Fruit fly (Drosophila melanogaster) whole organism, embryonic: ENCODE data around the gene CG3702.

ENCODE experiments used
- ATbp ChIP-seq: fragments of 200-800 bp; sonication (Bioruptor generic); optimal IDR thresholded peaks from 2 replicates; lab custom pipeline; 2017; ENCODE audit warnings: missing biosample characterization, mild to moderate bottlenecking, missing genetic modification characterization, missing genetic modification reagents
- B-H2 ChIP-seq: fragments of 200-800 bp; sonication (Bioruptor generic); optimal IDR thresholded peaks from 2 replicates; lab custom pipeline; 2018; ENCODE audit warnings: missing biosample characterization, mild to moderate bottlenecking, missing genetic modification characterization
- Blimp-1 ChIP-seq: fragments of 200-800 bp; sonication (Bioruptor generic); optimal IDR thresholded peaks from 3 replicates; lab custom pipeline; 2018; ENCODE audit warnings: missing biosample characterization, missing genetic modification characterization, mild to moderate bottlenecking, moderate library complexity, missing genetic modification reagents
- CG11085 ChIP-seq: fragments of 200-800 bp; sonication (Bioruptor generic); IDR thresholded peaks from 2 replicates; pipeline ENCODE4 v1.3.6; 2022; ENCODE audit warnings: missing biosample characterization, missing genetic modification characterization
- CG11504 ChIP-seq: fragments of 200-800 bp; sonication (Bioruptor generic); optimal IDR thresholded peaks from 3 replicates; lab custom pipeline; 2019; ENCODE audit warnings: missing biosample characterization, mild to moderate bottlenecking, missing genetic modification characterization, moderate library complexity
- CG11560 ChIP-seq: fragments of 200-800 bp; sonication (Bioruptor generic); IDR thresholded peaks from 3 replicates; pipeline ENCODE4 v1.3.6; 2022; ENCODE audit warnings: missing biosample characterization, missing genetic modification characterization
- CG11723 ChIP-seq: fragments of 200-800 bp; sonication (Bioruptor generic); optimal IDR thresholded peaks from 2 replicates; lab custom pipeline; 2017; ENCODE audit warnings: missing biosample characterization, mild to moderate bottlenecking, missing genetic modification characterization
- CG12071 ChIP-seq: fragments of 200-800 bp; sonication (Bioruptor generic); optimal IDR thresholded peaks from 3 replicates; lab custom pipeline; 2018; ENCODE audit warnings: missing biosample characterization, mild to moderate bottlenecking, missing genetic modification characterization
- CG12236 ChIP-seq: fragments of 200-800 bp; sonication (Bioruptor generic); optimal IDR thresholded peaks from 2 replicates; lab custom pipeline; 2016; ENCODE audit warnings: missing biosample characterization, missing genetic modification characterization
- CG12299 ChIP-seq: fragments of 200-800 bp; sonication (Bioruptor generic); optimal IDR thresholded peaks from 2 replicates; lab custom pipeline; 2018; ENCODE audit warnings: missing biosample characterization, mild to moderate bottlenecking, missing genetic modification characterization
- CG13775 ChIP-seq: fragments of 200-800 bp; sonication (Bioruptor generic); optimal IDR thresholded peaks from 3 replicates; lab custom pipeline; 2017; ENCODE audit warnings: missing biosample characterization, mild to moderate bottlenecking, missing genetic modification characterization
- CG14710 ChIP-seq: fragments of 200-800 bp; sonication (Bioruptor generic); optimal IDR thresholded peaks from 3 replicates; lab custom pipeline; 2019; ENCODE audit warnings: missing biosample characterization, mild to moderate bottlenecking, missing genetic modification characterization, moderate library complexity
- CG16815 ChIP-seq: fragments of 200-800 bp; sonication (Bioruptor generic); optimal IDR thresholded peaks from 3 replicates; lab custom pipeline; 2017; ENCODE audit warnings: missing biosample characterization, mild to moderate bottlenecking, missing genetic modification characterization
- CG18599 ChIP-seq: fragments of 200-800 bp; sonication (Bioruptor generic); optimal IDR thresholded peaks from 3 replicates; lab custom pipeline; 2017; ENCODE audit warnings: missing biosample characterization, missing genetic modification characterization, mild to moderate bottlenecking, moderate library complexity, missing genetic modification reagents
- CG2120 ChIP-seq: fragments of 200-800 bp; sonication (Bioruptor generic); optimal IDR thresholded peaks from 3 replicates; lab custom pipeline; 2016; ENCODE audit warnings: missing biosample characterization, missing genetic modification characterization
- CG2202 ChIP-seq: fragments of 200-800 bp; sonication (Bioruptor generic); optimal IDR thresholded peaks from 2 replicates; lab custom pipeline; 2018; ENCODE audit warnings: missing biosample characterization, mild to moderate bottlenecking, missing genetic modification characterization
- CG2678 ChIP-seq: fragments of 200-800 bp; sonication (Bioruptor generic); optimal IDR thresholded peaks from 3 replicates; lab custom pipeline; 2019; ENCODE audit warnings: missing biosample characterization, mild to moderate bottlenecking, missing genetic modification characterization, moderate library complexity
- CG31365 ChIP-seq: fragments of 200-800 bp; sonication (Bioruptor generic); optimal IDR thresholded peaks from 2 replicates; lab custom pipeline; 2018; ENCODE audit warnings: missing biosample characterization, mild to moderate bottlenecking, missing genetic modification characterization
- CG32532 ChIP-seq: fragments of 200-800 bp; sonication (Bioruptor generic); IDR thresholded peaks from 2 replicates; pipeline ENCODE4 v1.3.6; 2022; ENCODE audit warnings: missing biosample characterization, missing genetic modification characterization
- CG32767 ChIP-seq: fragments of 200-800 bp; sonication (Bioruptor generic); IDR thresholded peaks from 2 replicates; pipeline ENCODE4 v1.3.6; 2022; ENCODE audit warnings: missing biosample characterization, missing genetic modification characterization
- CG34224 ChIP-seq: fragments of 200-800 bp; sonication (Bioruptor generic); IDR thresholded peaks from 3 replicates; pipeline ENCODE4 v1.3.6; 2022; ENCODE audit warnings: missing biosample characterization, missing genetic modification characterization; ENCODE audit not compliant: partially characterized antibody
- CG4360 ChIP-seq: fragments of 200-800 bp; sonication (Bioruptor generic); IDR thresholded peaks from 2 replicates; pipeline ENCODE4 v1.3.6; 2022; ENCODE audit warnings: missing biosample characterization, missing genetic modification characterization
- CG9437 ChIP-seq: fragments of 200-800 bp; sonication (Bioruptor generic); optimal IDR thresholded peaks from 2 replicates; lab custom pipeline; 2018; ENCODE audit warnings: missing biosample characterization, mild to moderate bottlenecking, missing genetic modification characterization
- Camta ChIP-seq: fragments of 200-800 bp; sonication (Bioruptor generic); optimal IDR thresholded peaks from 2 replicates; lab custom pipeline; 2016; ENCODE audit warnings: missing biosample characterization, missing genetic modification characterization
- Dp ChIP-seq: fragments of 200-800 bp; sonication (Bioruptor generic); optimal IDR thresholded peaks from 2 replicates; lab custom pipeline; 2018; ENCODE audit warnings: missing biosample characterization, mild to moderate bottlenecking, missing genetic modification characterization, moderate library complexity
- Neu2 ChIP-seq: fragments of 200-800 bp; sonication (Bioruptor generic); optimal IDR thresholded peaks from 3 replicates; lab custom pipeline; 2016; ENCODE audit warnings: missing biosample characterization, missing genetic modification characterization, borderline replicate concordance
- Pdp1 ChIP-seq, 2 experiments: fragments of 200-800 bp; sonication (Bioruptor generic); optimal IDR thresholded peaks; 3 replicates each; lab custom pipeline; 2016; ENCODE audit warnings: missing biosample characterization in 2 of 2, missing genetic modification characterization in 2 of 2, mild to moderate bottlenecking in 1 of 2, moderate library complexity in 1 of 2
- Ssrp ChIP-seq: fragments of 200-800 bp; sonication (Bioruptor generic); optimal IDR thresholded peaks from 2 replicates; lab custom pipeline; 2018; ENCODE audit warnings: missing biosample characterization, mild to moderate bottlenecking, missing genetic modification characterization, moderate library complexity
- al ChIP-seq: fragments of 200-800 bp; sonication (Bioruptor generic); IDR thresholded peaks from 2 replicates; pipeline ENCODE4 v1.3.6; 2022; ENCODE audit warnings: missing biosample characterization, missing genetic modification characterization
- amos ChIP-seq: fragments of 200-800 bp; sonication (Bioruptor generic); IDR thresholded peaks from 2 replicates; pipeline ENCODE4 v1.3.6; 2022; ENCODE audit warnings: missing biosample characterization, missing genetic modification characterization; ENCODE audit not compliant: partially characterized antibody
- ase ChIP-seq: fragments of 200-800 bp; sonication (Bioruptor generic); IDR thresholded peaks from 3 replicates; pipeline ENCODE4 v1.3.6; 2022; ENCODE audit warnings: missing biosample characterization, missing genetic modification characterization
- bcd ChIP-seq: fragments of 200-800 bp; sonication (Bioruptor generic); optimal IDR thresholded peaks from 2 replicates; lab custom pipeline; 2017; ENCODE audit warnings: missing biosample characterization, mild to moderate bottlenecking, missing genetic modification characterization
- cad ChIP-seq: fragments of >200 bp; optimal IDR thresholded peaks from 2 replicates; lab custom pipeline; 2017; ENCODE audit warnings: missing biosample characterization, missing genetic modification characterization
- cg ChIP-seq: fragments of 200-800 bp; sonication (Bioruptor generic); optimal IDR thresholded peaks from 3 replicates; lab custom pipeline; 2019; ENCODE audit warnings: missing biosample characterization, mild to moderate bottlenecking, missing genetic modification characterization, moderate library complexity
- chinmo ChIP-seq: fragments of 200-800 bp; sonication (Bioruptor generic); IDR thresholded peaks from 4 replicates; pipeline ENCODE4 v1.3.6; 2022; ENCODE audit warnings: missing biosample characterization, missing genetic modification characterization; ENCODE audit not compliant: partially characterized antibody
- ci ChIP-seq: fragments of 200-800 bp; sonication (Bioruptor generic); IDR thresholded peaks from 3 replicates; pipeline ENCODE4 v1.3.6; 2022; ENCODE audit warnings: missing biosample characterization, missing genetic modification characterization
- danr ChIP-seq: fragments of 200-800 bp; sonication (Bioruptor generic); IDR thresholded peaks from 2 replicates; pipeline ENCODE4 v1.3.6; 2022; ENCODE audit warnings: missing biosample characterization, missing genetic modification characterization
- dmrt99B ChIP-seq: fragments of 200-800 bp; sonication (Bioruptor generic); optimal IDR thresholded peaks from 2 replicates; lab custom pipeline; 2018; ENCODE audit warnings: missing biosample characterization, mild to moderate bottlenecking, missing genetic modification characterization, moderate library complexity
- gcm2 ChIP-seq: fragments of 200-800 bp; sonication (Bioruptor generic); optimal IDR thresholded peaks from 2 replicates; lab custom pipeline; 2016; ENCODE audit warnings: missing biosample characterization, missing genetic modification characterization
- gem ChIP-seq: fragments of 200-800 bp; sonication (Bioruptor generic); optimal IDR thresholded peaks from 2 replicates; lab custom pipeline; 2019; ENCODE audit warnings: missing biosample characterization, mild to moderate bottlenecking, missing genetic modification characterization, moderate library complexity
- grau ChIP-seq: fragments of 200-800 bp; optimal IDR thresholded peaks from 3 replicates; lab custom pipeline; 2019; ENCODE audit warnings: missing biosample characterization, mild to moderate bottlenecking, missing genetic modification characterization, moderate library complexity
- insv ChIP-seq, 2 experiments: fragments of 200-800 bp; sonication (Bioruptor generic); optimal IDR thresholded peaks; 3 replicates each; lab custom pipeline; 2016 to 2018; ENCODE audit warnings: missing biosample characterization in 2 of 2, missing genetic modification characterization in 2 of 2
- mld ChIP-seq: fragments of 200-800 bp; sonication (Bioruptor generic); IDR thresholded peaks from 3 replicates; pipeline ENCODE4 v1.3.6; 2022; ENCODE audit warnings: missing biosample characterization, missing genetic modification characterization; ENCODE audit not compliant: partially characterized antibody
- otp ChIP-seq: fragments of 200-800 bp; sonication (Bioruptor generic); IDR thresholded peaks from 3 replicates; pipeline ENCODE4, ENCODE4 v1.3.6; 2022; ENCODE audit warnings: missing biosample characterization, missing genetic modification characterization
- p53 ChIP-seq: fragments of 200-800 bp; sonication (Bioruptor generic); optimal IDR thresholded peaks from 2 replicates; lab custom pipeline; 2016; ENCODE audit warnings: missing biosample characterization, missing genetic modification characterization
- pfk ChIP-seq: fragments of 200-800 bp; sonication (Bioruptor generic); optimal IDR thresholded peaks from 2 replicates; lab custom pipeline; 2018; ENCODE audit warnings: missing biosample characterization, mild to moderate bottlenecking, missing genetic modification characterization, moderate library complexity
- pita ChIP-seq: fragments of 200-800 bp; sonication (Bioruptor generic); optimal IDR thresholded peaks from 2 replicates; lab custom pipeline; 2017; ENCODE audit warnings: missing biosample characterization, mild to moderate bottlenecking, missing genetic modification characterization
- sug ChIP-seq: fragments of 200-800 bp; optimal IDR thresholded peaks from 2 replicates; lab custom pipeline; 2019; ENCODE audit warnings: missing biosample characterization, mild to moderate bottlenecking, missing genetic modification characterization, moderate library complexity
- tin ChIP-seq: fragments of 200-800 bp; sonication (Bioruptor generic); optimal IDR thresholded peaks from 3 replicates; lab custom pipeline; 2016; ENCODE audit warnings: missing biosample characterization, missing genetic modification characterization
- trem ChIP-seq: fragments of 200-800 bp; optimal IDR thresholded peaks from 3 replicates; lab custom pipeline; 2019; ENCODE audit warnings: missing biosample characterization, mild to moderate bottlenecking, missing genetic modification characterization, moderate library complexity
- tx ChIP-seq: fragments of 200-800 bp; sonication (Bioruptor generic); optimal IDR thresholded peaks from 2 replicates; lab custom pipeline; 2016; ENCODE audit warnings: missing biosample characterization, missing genetic modification characterization

Gene CG3702

dm6 chr2L:4230562-4230961, 3.7 kb upstream of the CG3702 start (continued):
- TF ChIP-seq chinmo (GFP tag; lab: Robert Waterston, UW): no peak
- peak; percentile 8 for TF ChIP-seq dmrt99B (tag; lab: Kevin White, UChicago)
- no peak for TF ChIP-seq bcd (GFP tag; lab: Kevin White, UChicago)
- TF ChIP-seq CG2120: peak; percentile 21
- no peak for TF ChIP-seq mld (GFP tag; lab: Robert Waterston, UW)
- TF ChIP-seq ase (GFP tag; lab: Robert Waterston, UW): no peak
- no peak for TF ChIP-seq gcm2 (GFP tag; lab: Kevin White, UChicago)
- TF ChIP-seq CG4360 (GFP tag; lab: Robert Waterston, UW): no peak
- no peak for TF ChIP-seq insv (GFP tag; optimal IDR thresholded peaks at IDR 0.05; lab: Kevin White, UChicago)
- no peak for TF ChIP-seq CG16815 (GFP tag; lab: Kevin White, UChicago)
- TF ChIP-seq CG12299 (tag; lab: Kevin White, UChicago): no peak
- no peak for TF ChIP-seq CG9437 (GFP tag; lab: Kevin White, UChicago)
- peak; percentile 20 for TF ChIP-seq CG11504 (tag; lab: Kevin White, UChicago)
- no peak for TF ChIP-seq tin
- no peak for TF ChIP-seq Ssrp (tag; lab: Kevin White, UChicago)
- no peak for TF ChIP-seq CG11085
- no peak for TF ChIP-seq CG11723 (GFP tag; lab: Kevin White, UChicago)
- no peak for TF ChIP-seq otp (GFP tag; lab: Robert Waterston, UW)
- TF ChIP-seq CG13775 (GFP tag; lab: Kevin White, UChicago): no peak
- TF ChIP-seq Camta (GFP tag; lab: Kevin White, UChicago): no peak
- TF ChIP-seq CG11560 (tag; lab: Robert Waterston, UW): no peak
- no peak for TF ChIP-seq ci (GFP tag; lab: Robert Waterston, UW)
- peak; percentile 17 for TF ChIP-seq grau (tag; lab: Kevin White, UChicago)
- TF ChIP-seq CG32532: no peak
- no peak for TF ChIP-seq B-H2 (GFP tag; lab: Kevin White, UChicago)
- peak; percentile 25 for TF ChIP-seq CG2678
- TF ChIP-seq CG18599 (GFP tag; lab: Kevin White, UChicago): peak; percentile 52
- no peak for TF ChIP-seq Dp (GFP tag; lab: Kevin White, UChicago)
- TF ChIP-seq tx (GFP tag; lab: Kevin White, UChicago): no peak
- peak; percentile 23 for TF ChIP-seq gem
- no peak for TF ChIP-seq Neu2
- no peak for TF ChIP-seq CG12236 (GFP tag; lab: Kevin White, UChicago)
- no peak for TF ChIP-seq Blimp-1 (GFP tag; lab: Kevin White, UChicago)
- TF ChIP-seq CG34224 (GFP tag; lab: Robert Waterston, UW): no peak
- TF ChIP-seq amos (GFP tag; lab: Robert Waterston, UW): no peak
- no peak for TF ChIP-seq CG14710 (tag; lab: Kevin White, UChicago)
- TF ChIP-seq al (GFP tag; lab: Robert Waterston, UW): no peak
- TF ChIP-seq pfk (GFP tag; lab: Kevin White, UChicago): no peak
- no peak for TF ChIP-seq CG31365 (tag; lab: Kevin White, UChicago)
- no peak for TF ChIP-seq Pdp1 (GFP tag; optimal IDR thresholded peaks at IDR 0.05; lab: Kevin White, UChicago)
- TF ChIP-seq p53 (GFP tag; lab: Kevin White, UChicago): no peak
- TF ChIP-seq pita (GFP tag; lab: Kevin White, UChicago): no peak
- no peak for TF ChIP-seq ATbp (GFP tag; lab: Kevin White, UChicago)
- TF ChIP-seq CG2202: no peak
- TF ChIP-seq CG32767 (GFP tag; lab: Robert Waterston, UW): no peak
- no peak for TF ChIP-seq cad (GFP tag; lab: Kevin White, UChicago)
- TF ChIP-seq trem (tag; lab: Kevin White, UChicago): no peak
- no peak for TF ChIP-seq danr (GFP tag; lab: Robert Waterston, UW)
- no peak for TF ChIP-seq sug (tag; lab: Kevin White, UChicago)
- no peak for TF ChIP-seq CG12071
- no peak for TF ChIP-seq cg (GFP tag; lab: Kevin White, UChicago)
